Worm (Caenorhabditis elegans) whole organism, mixed stage, embryonic: ENCODE data around the gene F15H10.10.
A peak's percentile ranks its signal among the peaks of the same experiment; 100 is the strongest.

ENCODE experiments used
- M03D4.4 ChIP-seq: sonication (generic microtip); optimal IDR thresholded peaks from 2 replicates; lab custom pipeline; 2017; ENCODE audit warnings: mild to moderate bottlenecking, missing genetic modification characterization, missing compliant biosample characterization
- bed-3 ChIP-seq: fragments of 200-800 bp; sonication (Bioruptor generic); optimal IDR thresholded peaks from 3 replicates; lab custom pipeline; 2018; ENCODE audit warnings: mild to moderate bottlenecking, missing genetic modification characterization, moderate library complexity, missing compliant biosample characterization
- blmp-1 ChIP-seq: fragments of 150-350 bp; optimal IDR thresholded peaks from 2 replicates; lab custom pipeline; 2014; ENCODE audit warnings: missing biosample characterization, missing genetic modification characterization
- ceh-39 ChIP-seq: fragments of 150-350 bp; optimal IDR thresholded peaks from 2 replicates; lab custom pipeline; 2014; ENCODE audit warnings: missing biosample characterization, missing genetic modification characterization
- ceh-43 ChIP-seq: fragments of 200-800 bp; sonication (Bioruptor generic); optimal IDR thresholded peaks from 2 replicates; lab custom pipeline; 2018; ENCODE audit warnings: mild to moderate bottlenecking, missing genetic modification characterization, moderate library complexity, missing compliant biosample characterization
- ceh-83 ChIP-seq: fragments of 200-800 bp; sonication (Bioruptor generic); optimal IDR thresholded peaks from 2 replicates; lab custom pipeline; 2018; ENCODE audit warnings: mild to moderate bottlenecking, missing genetic modification characterization, missing compliant biosample characterization
- ces-1 ChIP-seq: fragments of 150-350 bp; optimal IDR thresholded peaks from 2 replicates; lab custom pipeline; 2014; ENCODE audit warnings: missing biosample characterization, missing genetic modification reagents, missing genetic modification characterization
- cnd-1 ChIP-seq: fragments of 200-800 bp; sonication (Bioruptor generic); optimal IDR thresholded peaks from 2 replicates; lab custom pipeline; 2018; ENCODE audit warnings: mild to moderate bottlenecking, missing genetic modification characterization, missing compliant biosample characterization
- drap-1 ChIP-seq: fragments of 200-800 bp; sonication (Bioruptor generic); optimal IDR thresholded peaks from 3 replicates; lab custom pipeline; 2018; ENCODE audit warnings: mild to moderate bottlenecking, missing genetic modification characterization, missing compliant biosample characterization
- elt-1 ChIP-seq: sonication (generic microtip); optimal IDR thresholded peaks from 2 replicates; lab custom pipeline; 2017; ENCODE audit warnings: missing genetic modification characterization, mild to moderate bottlenecking, missing compliant biosample characterization, antibody characterized with exemption, moderate library complexity, borderline replicate concordance; ENCODE audit not compliant: insufficient read depth
- elt-3 ChIP-seq: fragments of 150-350 bp; optimal IDR thresholded peaks from 2 replicates; lab custom pipeline; 2014; ENCODE audit warnings: missing biosample characterization, missing genetic modification characterization
- flh-1 ChIP-seq: fragments of 200-800 bp; sonication (Bioruptor generic); optimal IDR thresholded peaks from 2 replicates; lab custom pipeline; 2018; ENCODE audit warnings: mild to moderate bottlenecking, missing genetic modification characterization, moderate library complexity, missing compliant biosample characterization
- ham-2 ChIP-seq: fragments of 200-800 bp; sonication (Bioruptor generic); optimal IDR thresholded peaks from 2 replicates; lab custom pipeline; 2018; ENCODE audit warnings: mild to moderate bottlenecking, missing genetic modification characterization, missing compliant biosample characterization
- hlh-1 ChIP-seq: fragments of 150-350 bp; optimal IDR thresholded peaks from 2 replicates; lab custom pipeline; 2014; ENCODE audit warnings: missing biosample characterization, missing genetic modification reagents, missing genetic modification characterization
- lsy-2 ChIP-seq: fragments of 150-350 bp; optimal IDR thresholded peaks from 2 replicates; lab custom pipeline; 2014; ENCODE audit warnings: missing biosample characterization, missing genetic modification characterization
- mab-5 ChIP-seq: fragments of 150-350 bp; optimal IDR thresholded peaks from 2 replicates; lab custom pipeline; 2014; ENCODE audit warnings: missing biosample characterization, missing genetic modification characterization
- mep-1 ChIP-seq: fragments of 150-350 bp; optimal IDR thresholded peaks from 2 replicates; lab custom pipeline; 2017; ENCODE audit warnings: missing biosample characterization, missing genetic modification reagents, missing genetic modification characterization, inconsistent platforms
- nhr-2 ChIP-seq: fragments of 150-350 bp; optimal IDR thresholded peaks from 2 replicates; lab custom pipeline; 2014; ENCODE audit warnings: missing biosample characterization, missing genetic modification characterization
- nhr-237 ChIP-seq: fragments of 150-350 bp; optimal IDR thresholded peaks from 2 replicates; lab custom pipeline; 2014; ENCODE audit warnings: missing biosample characterization, missing genetic modification characterization
- nhr-28 ChIP-seq: fragments of 150-350 bp; optimal IDR thresholded peaks from 2 replicates; lab custom pipeline; 2014; ENCODE audit warnings: missing biosample characterization, missing genetic modification characterization
- nhr-76 ChIP-seq: sonication (generic microtip); optimal IDR thresholded peaks from 2 replicates; lab custom pipeline; 2017; ENCODE audit warnings: missing biosample characterization, missing genetic modification characterization
- sem-2 ChIP-seq: fragments of 200-800 bp; sonication (Bioruptor generic); optimal IDR thresholded peaks from 2 replicates; lab custom pipeline; 2018; ENCODE audit warnings: mild to moderate bottlenecking, missing genetic modification characterization, missing compliant biosample characterization
- snpc-4 ChIP-seq: fragments of 150-350 bp; optimal IDR thresholded peaks from 2 replicates; lab custom pipeline; 2014; ENCODE audit warnings: missing biosample characterization, missing genetic modification characterization
- sptf-1 ChIP-seq: sonication (generic microtip); optimal IDR thresholded peaks from 2 replicates; lab custom pipeline; 2017; ENCODE audit warnings: mild to moderate bottlenecking, missing genetic modification characterization, moderate library complexity, missing compliant biosample characterization
- tbx-8 ChIP-seq: fragments of 200-800 bp; sonication (Bioruptor generic); optimal IDR thresholded peaks from 2 replicates; lab custom pipeline; 2018; ENCODE audit warnings: mild to moderate bottlenecking, missing genetic modification characterization, moderate library complexity, missing compliant biosample characterization
- unc-120 ChIP-seq: sonication (generic microtip); optimal IDR thresholded peaks from 2 replicates; lab custom pipeline; 2017; ENCODE audit warnings: missing genetic modification characterization, missing compliant biosample characterization; ENCODE audit not compliant: poor library complexity, severe bottlenecking
- unc-39 ChIP-seq: fragments of 150-350 bp; optimal IDR thresholded peaks from 2 replicates; lab custom pipeline; 2014; ENCODE audit warnings: missing biosample characterization, missing genetic modification characterization
- unc-62 ChIP-seq: fragments of 150-350 bp; optimal IDR thresholded peaks from 2 replicates; lab custom pipeline; 2014; ENCODE audit warnings: missing biosample characterization, missing genetic modification reagents, missing genetic modification characterization
- ztf-11 ChIP-seq: fragments of 150-350 bp; optimal IDR thresholded peaks from 2 replicates; lab custom pipeline; 2014; ENCODE audit warnings: missing biosample characterization, missing genetic modification characterization

F15H10.10 gene

ce11 chrV:10460685-10461084, 43.9 kb upstream of the F15H10.10 start:
- TF ChIP-seq snpc-4 (tag; lab: Kevin White, UChicago) (no peak), ces-1 (GFP tag; lab: Kevin White, UChicago) (no peak), elt-1 (no peak), mab-5 (tag; lab: Kevin White, UChicago) (no peak), lsy-2 (tag; lab: Kevin White, UChicago) (no peak), ceh-43 (GFP tag; lab: Kevin White, UChicago) (no peak), blmp-1 (tag; lab: Kevin White, UChicago) (no peak), ceh-83 (GFP tag; lab: Kevin White, UChicago) (no peak), mep-1 (tag; lab: Kevin White, UChicago) (no peak), nhr-2 (no peak), bed-3 (GFP tag; lab: Kevin White, UChicago) (no peak), cnd-1 (tag; lab: Kevin White, UChicago) (no peak), ham-2 (GFP tag; lab: Kevin White, UChicago) (no peak), hlh-1 (tag; lab: Kevin White, UChicago) (no peak), M03D4.4 (no peak), flh-1 (GFP tag; lab: Kevin White, UChicago) (no peak), nhr-76 (tag; lab: Kevin White, UChicago) (no peak), tbx-8 (GFP tag; lab: Kevin White, UChicago) (no peak)

DNA sequence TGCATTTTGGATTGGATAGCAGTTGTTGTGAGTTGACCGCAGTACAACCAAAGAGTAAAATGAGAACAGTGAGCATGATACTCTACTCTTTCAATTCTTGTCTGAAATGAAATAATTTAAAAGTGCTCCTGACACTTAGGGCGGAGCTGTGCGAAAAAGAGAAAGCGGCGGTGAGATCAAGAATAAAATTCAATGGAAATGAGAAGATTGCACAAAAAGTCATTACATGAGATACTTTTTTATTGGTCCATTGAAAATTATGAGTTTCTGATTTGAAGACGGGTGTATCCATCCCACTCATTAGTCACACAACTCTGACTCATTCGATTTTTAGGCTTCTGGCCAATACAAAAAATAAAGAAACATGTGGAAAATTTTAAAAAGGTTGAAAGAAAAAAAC, 40.4 kb upstream of the F15H10.10 start, which contains the start of gene F22E12.1:
Gene F22E12.1, minus strand, starts transcription at position 101 of the 400 bp plus-strand sequence.
- TF ChIP-seq ztf-11 (tag; lab: Kevin White, UChicago) (no peak), ceh-39 (tag; lab: Kevin White, UChicago) (no peak), nhr-237 (tag; lab: Kevin White, UChicago) (no peak), sptf-1 (tag; lab: Kevin White, UChicago) (no peak), drap-1 (GFP tag; lab: Kevin White, UChicago) (no peak), nhr-28 (no peak), nhr-76 (tag; lab: Kevin White, UChicago) (no peak), elt-1 (no peak)

- TF ChIP-seq unc-39 (tag; lab: Kevin White, UChicago) (no peak), ceh-43 (GFP tag; lab: Kevin White, UChicago) (no peak), bed-3 (GFP tag; lab: Kevin White, UChicago) (no peak), elt-3 (tag; lab: Kevin White, UChicago) (no peak), snpc-4 (tag; lab: Kevin White, UChicago) (no peak), mep-1 (tag; lab: Kevin White, UChicago) (no peak), unc-120 (tag; lab: Kevin White, UChicago) (no peak), unc-62 (GFP tag; lab: Kevin White, UChicago) (no peak), ceh-83 (GFP tag; lab: Kevin White, UChicago) (no peak), ham-2 (GFP tag; lab: Kevin White, UChicago) (no peak), sem-2 (GFP tag; lab: Kevin White, UChicago) (no peak), M03D4.4 (no peak), ceh-39 (tag; lab: Kevin White, UChicago) (no peak)
Observed at ce11 chrV:10453466-10453865, 36.6 kb upstream of the F15H10.10 start, which contains the start of gene Y32F6A.5. Gene Y32F6A.5, minus strand, starts transcription at chrV:10453605.

DNA sequence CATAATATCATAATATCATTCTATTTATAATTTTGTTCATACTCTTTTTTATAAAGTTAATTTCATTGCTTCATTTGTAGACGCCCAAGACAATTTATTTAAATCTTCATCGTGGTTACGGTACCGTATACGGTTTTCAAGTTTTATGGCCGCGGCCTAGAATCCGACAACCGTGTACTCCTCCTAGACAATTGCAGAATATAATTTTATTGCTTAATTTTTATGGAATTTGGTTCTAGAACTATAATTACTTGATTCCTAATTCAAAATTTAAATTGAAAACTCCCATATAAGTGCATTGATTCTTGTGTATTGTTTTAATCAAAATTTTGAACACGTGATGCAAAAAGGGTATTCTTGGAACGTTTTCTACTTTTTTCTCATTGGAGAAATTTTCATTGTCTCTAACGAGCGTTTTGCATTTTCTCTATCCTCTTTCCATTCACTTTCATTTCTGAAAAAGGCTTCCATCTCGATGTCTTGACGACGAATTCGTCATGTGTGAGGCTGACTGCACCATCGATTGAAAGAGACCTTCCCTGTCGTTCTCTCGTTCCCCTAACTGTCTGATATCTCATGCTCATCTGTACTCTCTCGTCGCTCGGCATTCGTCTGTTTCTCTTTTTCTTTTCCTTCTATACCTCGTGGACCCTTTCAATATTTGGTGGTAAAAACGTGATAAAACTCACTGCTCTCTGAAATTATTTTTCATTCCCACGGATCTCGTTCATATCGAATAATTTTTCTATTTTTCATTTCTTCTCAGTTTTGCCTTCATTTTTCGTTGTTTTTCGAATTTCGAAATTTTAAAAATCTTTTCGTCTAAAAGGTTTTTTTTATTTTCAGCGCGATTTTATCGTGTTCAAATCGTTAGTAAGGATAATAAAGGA, 24.6 kb upstream of the F15H10.10 start, which contains the start of gene pap-1:
Gene pap-1, plus strand, starts transcription at position 840 of the 890 bp plus-strand sequence.
- no peak for TF ChIP-seq ceh-43 (GFP tag; lab: Kevin White, UChicago)
- TF ChIP-seq nhr-237 (tag; lab: Kevin White, UChicago): no peak
- TF ChIP-seq elt-1: no peak
- TF ChIP-seq ceh-83 (GFP tag; lab: Kevin White, UChicago): no peak
- peak; percentile 61 for TF ChIP-seq lsy-2 (tag; lab: Kevin White, UChicago)
- TF ChIP-seq elt-3 (tag; lab: Kevin White, UChicago): no peak
- TF ChIP-seq unc-120 (tag; lab: Kevin White, UChicago): peak; percentile 8
